Worm (Caenorhabditis elegans) whole organism, young adult: ENCODE data around the gene htp-2.

Experiments used
- B0261.1 ChIP-seq: sonication (generic microtip); optimal IDR thresholded peaks from 2 replicates; lab custom pipeline; 2016; ENCODE audit warnings: mild to moderate bottlenecking, missing genetic modification characterization, moderate library complexity, missing compliant biosample characterization
- F23B12.7 ChIP-seq: sonication (generic microtip); optimal IDR thresholded peaks from 2 replicates; lab custom pipeline; 2017; ENCODE audit warnings: missing genetic modification characterization, mild to moderate bottlenecking, missing compliant biosample characterization, antibody characterized with exemption, moderate library complexity; ENCODE audit not compliant: insufficient read depth
- F33H1.4 ChIP-seq: fragments of 200-800 bp; sonication (Bioruptor generic); IDR thresholded peaks from 2 replicates; pipeline ENCODE4 v1.3.6; 2022; ENCODE audit warnings: missing genetic modification reagents, missing genetic modification characterization, missing compliant biosample characterization
- F49E8.2 ChIP-seq: sonication (generic microtip); optimal IDR thresholded peaks from 3 replicates; lab custom pipeline; 2017; ENCODE audit warnings: missing genetic modification characterization, mild to moderate bottlenecking, missing compliant biosample characterization, antibody characterized with exemption, moderate library complexity; ENCODE audit not compliant: insufficient read depth
- F52B5.7 ChIP-seq: sonication (generic microtip); optimal IDR thresholded peaks from 2 replicates; lab custom pipeline; 2016; ENCODE audit warnings: mild to moderate bottlenecking, missing genetic modification characterization, missing compliant biosample characterization
- Y67H2A.10 ChIP-seq: fragments of 200-800 bp; sonication (Bioruptor generic); conservative IDR thresholded peaks from 2 replicates; pipeline ENCODE4 v1.3.6; 2022; ENCODE audit warnings: missing genetic modification reagents, missing genetic modification characterization, missing compliant biosample characterization
- akir-1 ChIP-seq: fragments of 200-800 bp; sonication (Bioruptor generic); optimal IDR thresholded peaks from 2 replicates; lab custom pipeline; 2018; ENCODE audit warnings: mild to moderate bottlenecking, missing genetic modification characterization, moderate library complexity, missing compliant biosample characterization
- aptf-2 ChIP-seq: fragments of 200-800 bp; sonication (Bioruptor generic); conservative IDR thresholded peaks from 2 replicates; pipeline ENCODE4 v1.3.6; 2022; ENCODE audit warnings: missing genetic modification reagents, missing genetic modification characterization, missing compliant biosample characterization
- attf-3 ChIP-seq: fragments of 200-800 bp; sonication (Bioruptor generic); conservative IDR thresholded peaks from 2 replicates; pipeline ENCODE4 v1.3.6; 2022; ENCODE audit warnings: missing genetic modification reagents, missing genetic modification characterization, missing compliant biosample characterization
- attf-6 ChIP-seq: fragments of 200-800 bp; sonication (Bioruptor generic); IDR thresholded peaks from 2 replicates; pipeline ENCODE4 v1.3.6; 2022; ENCODE audit warnings: missing genetic modification reagents, missing genetic modification characterization, missing compliant biosample characterization
- ceh-58 ChIP-seq: fragments of 200-800 bp; sonication (Bioruptor generic); IDR thresholded peaks from 2 replicates; pipeline ENCODE4 v1.3.6; 2022; ENCODE audit warnings: missing genetic modification characterization, missing compliant biosample characterization
- ceh-79 ChIP-seq: sonication (generic microtip); optimal IDR thresholded peaks from 2 replicates; lab custom pipeline; 2017; ENCODE audit warnings: mild to moderate bottlenecking, missing genetic modification characterization, missing compliant biosample characterization
- dpff-1 ChIP-seq: sonication (generic microtip); optimal IDR thresholded peaks from 2 replicates; lab custom pipeline; 2017; ENCODE audit warnings: mild to moderate bottlenecking, missing genetic modification characterization, missing compliant biosample characterization
- dpl-1 ChIP-seq: fragments of 150-350 bp; optimal IDR thresholded peaks from 2 replicates; lab custom pipeline; 2014; ENCODE audit warnings: missing biosample characterization, missing genetic modification reagents, missing genetic modification characterization
- efl-1 ChIP-seq: fragments of 150-350 bp; optimal IDR thresholded peaks from 2 replicates; lab custom pipeline; 2014; ENCODE audit warnings: missing biosample characterization, missing genetic modification reagents, missing genetic modification characterization
- ekl-4 ChIP-seq: fragments of 200-800 bp; sonication (Bioruptor generic); IDR thresholded peaks from 2 replicates; pipeline ENCODE4 v1.3.6; 2022; ENCODE audit warnings: missing genetic modification reagents, missing genetic modification characterization, missing compliant biosample characterization
- hmg-20 ChIP-seq: fragments of 200-800 bp; sonication (Bioruptor generic); IDR thresholded peaks from 2 replicates; pipeline ENCODE4 v1.3.6; 2022; ENCODE audit warnings: missing genetic modification reagents, missing genetic modification characterization, missing compliant biosample characterization
- lin-26 ChIP-seq: fragments of 200-800 bp; sonication (Bioruptor generic); IDR thresholded peaks from 2 replicates; pipeline ENCODE4 v1.3.6; 2022; ENCODE audit warnings: missing genetic modification reagents, missing genetic modification characterization, missing compliant biosample characterization
- lin-35 ChIP-seq, 3 experiments: fragments of 150-350 bp in 2 of 3; sonication (generic microtip) in 1 of 3; optimal IDR thresholded peaks; 2 replicates each; lab custom pipeline; 2014 to 2018; ENCODE audit warnings: missing biosample characterization in 3 of 3, missing genetic modification characterization in 3 of 3, missing genetic modification reagents in 3 of 3
- lsl-1 ChIP-seq: fragments of 200-800 bp; sonication (Bioruptor generic); optimal IDR thresholded peaks from 2 replicates; lab custom pipeline; 2018; ENCODE audit warnings: mild to moderate bottlenecking, missing genetic modification characterization, moderate library complexity, missing compliant biosample characterization
- mcd-1 ChIP-seq: fragments of 200-800 bp; sonication (Bioruptor generic); IDR thresholded peaks from 2 replicates; pipeline ENCODE4 v1.3.6; 2022; ENCODE audit warnings: missing genetic modification reagents, missing genetic modification characterization, missing compliant biosample characterization
- nfya-2 ChIP-seq: fragments of 200-800 bp; sonication (Bioruptor generic); IDR thresholded peaks from 2 replicates; pipeline ENCODE4 v1.3.6; 2022; ENCODE audit warnings: missing genetic modification reagents, missing genetic modification characterization, missing compliant biosample characterization
- nhr-120 ChIP-seq: fragments of 200-800 bp; sonication (Bioruptor generic); IDR thresholded peaks from 2 replicates; pipeline ENCODE4 v1.3.6; 2022; ENCODE audit warnings: missing genetic modification characterization, missing compliant biosample characterization
- nhr-90 ChIP-seq: sonication (generic microtip); optimal IDR thresholded peaks from 2 replicates; lab custom pipeline; 2016; ENCODE audit warnings: missing genotype, mild to moderate bottlenecking, missing genetic modification characterization, missing compliant biosample characterization
- sdz-38 ChIP-seq: sonication (generic microtip); optimal IDR thresholded peaks from 2 replicates; lab custom pipeline; 2016; ENCODE audit warnings: missing genotype, missing genetic modification characterization, missing compliant biosample characterization
- sea-2 ChIP-seq: fragments of 200-800 bp; sonication (Bioruptor generic); IDR thresholded peaks from 2 replicates; pipeline ENCODE4 v1.3.6; 2022; ENCODE audit warnings: missing genetic modification characterization, missing compliant biosample characterization
- snpc-3.4 ChIP-seq: sonication (generic microtip); optimal IDR thresholded peaks from 2 replicates; lab custom pipeline; 2017; ENCODE audit warnings: missing genetic modification characterization, mild to moderate bottlenecking, missing compliant biosample characterization, antibody characterized with exemption, moderate library complexity, missing genotype, missing genetic modification reagents
- snpc-4 ChIP-seq, 5 experiments: fragments of 150-350 bp in 1 of 5; sonication (generic microtip) in 4 of 5; optimal IDR thresholded peaks; 2 replicates each; lab custom pipeline; 2014 to 2018; ENCODE audit warnings: missing genetic modification characterization in 5 of 5, missing biosample characterization in 3 of 5, antibody characterized with exemption in 2 of 5, mild to moderate bottlenecking in 2 of 5, missing compliant biosample characterization in 2 of 5, missing genotype in 2 of 5, moderate library complexity in 2 of 5, missing genetic modification reagents in 1 of 5
- tbp1 ChIP-seq: fragments of 200-800 bp; sonication (Bioruptor generic); optimal IDR thresholded peaks from 2 replicates; lab custom pipeline; 2018; ENCODE audit warnings: mild to moderate bottlenecking, missing genetic modification characterization, missing compliant biosample characterization
- tlf-1 ChIP-seq: fragments of 200-800 bp; sonication (Bioruptor generic); optimal IDR thresholded peaks from 2 replicates; lab custom pipeline; 2018; ENCODE audit warnings: mild to moderate bottlenecking, missing genetic modification characterization, missing compliant biosample characterization
- xnd-1 ChIP-seq: sonication (generic microtip); optimal IDR thresholded peaks from 2 replicates; lab custom pipeline; 2016; ENCODE audit warnings: missing genotype, missing genetic modification reagents, missing genetic modification characterization, missing compliant biosample characterization
- zfh-2 ChIP-seq: fragments of 200-800 bp; sonication (Bioruptor generic); conservative IDR thresholded peaks from 2 replicates; pipeline ENCODE4 v1.3.6; 2022; ENCODE audit warnings: missing genetic modification reagents, missing genetic modification characterization, missing compliant biosample characterization
- ztf-18 ChIP-seq: sonication (generic microtip); optimal IDR thresholded peaks from 2 replicates; lab custom pipeline; 2016; ENCODE audit warnings: missing genotype, mild to moderate bottlenecking, missing genetic modification characterization, missing compliant biosample characterization
- ztf-25 ChIP-seq: fragments of 200-800 bp; sonication (Bioruptor generic); IDR thresholded peaks from 2 replicates; pipeline ENCODE4 v1.3.6; 2022; ENCODE audit warnings: missing genetic modification reagents, missing genetic modification characterization, missing compliant biosample characterization

Gene htp-2

ce11 chrIV:6415149-6415548, 4.2 kb upstream of the htp-2 start, which contains the start of gene exos-2:
Gene exos-2 (plus strand): TSS chrIV:6415478.
- no peak for TF ChIP-seq ztf-25 (GFP tag; lab: Robert Waterston, UW)
- TF ChIP-seq aptf-2: no peak
- peak; percentile 97 for TF ChIP-seq attf-3 (GFP tag; lab: Robert Waterston, UW)
- TF ChIP-seq F52B5.7 (tag; lab: Kevin White, UChicago): no peak
- TF ChIP-seq sdz-38 (tag; lab: Kevin White, UChicago): no peak
- TF ChIP-seq dpff-1 (tag; lab: Kevin White, UChicago): no peak
- TF ChIP-seq F33H1.4 (GFP tag; lab: Robert Waterston, UW): peak; percentile 34; the same call in 1 of the 2 replicates
- TF ChIP-seq tbp1: peak; percentile 12
- TF ChIP-seq dpl-1 (GFP tag; lab: Kevin White, UChicago): peak; percentile 72
- no peak for TF ChIP-seq nhr-120
- no peak for TF ChIP-seq tlf-1
- no peak for TF ChIP-seq ceh-58
- peak in 1 of 3 experiments; percentile 79 for TF ChIP-seq lin-35 (GFP tag; optimal IDR thresholded peaks at IDR 0.05; lab: Kevin White, UChicago)
- no peak for TF ChIP-seq xnd-1 (tag; lab: Kevin White, UChicago)
- TF ChIP-seq sea-2: no peak
- TF ChIP-seq efl-1 (GFP tag; lab: Kevin White, UChicago): peak; percentile 75
- TF ChIP-seq zfh-2 (GFP tag; lab: Robert Waterston, UW): no peak
- no peak for TF ChIP-seq snpc-4 (GFP tag; optimal IDR thresholded peaks at IDR 0.05; lab: Kevin White, UChicago)
- TF ChIP-seq snpc-4 (tag; optimal IDR thresholded peaks at IDR 0.05; lab: Kevin White, UChicago): peak in 3 of 4 experiments; percentile 60 to 71 (median 62)
- TF ChIP-seq lsl-1 (GFP tag; lab: Kevin White, UChicago): no peak
- TF ChIP-seq B0261.1 (tag; lab: Kevin White, UChicago): no peak

- no peak for TF ChIP-seq F23B12.7 (tag; lab: Kevin White, UChicago)
- TF ChIP-seq ekl-4 (GFP tag; lab: Robert Waterston, UW): no peak
- no peak for TF ChIP-seq tlf-1
- no peak for TF ChIP-seq hmg-20
- TF ChIP-seq Y67H2A.10 (GFP tag; lab: Robert Waterston, UW): no peak
- no peak for TF ChIP-seq ceh-79 (tag; lab: Kevin White, UChicago)
- no peak for TF ChIP-seq mcd-1 (GFP tag; lab: Robert Waterston, UW)
- no peak for TF ChIP-seq lsl-1 (GFP tag; lab: Kevin White, UChicago)
Observed at ce11 chrIV:6416553-6416952, 2.8 kb upstream of the htp-2 start, which contains the start of gene Y73B6BL.22. Gene Y73B6BL.22 (minus strand): TSS chrIV:6416653.

- TF ChIP-seq snpc-3.4 (tag; lab: Kevin White, UChicago): peak; percentile 36
- TF ChIP-seq nhr-90 (tag; lab: Kevin White, UChicago): no peak
- TF ChIP-seq ztf-18: no peak
- peak; percentile 36 for TF ChIP-seq xnd-1 (tag; lab: Kevin White, UChicago)
- no peak for TF ChIP-seq nfya-2
- TF ChIP-seq attf-6 (GFP tag; lab: Robert Waterston, UW): 0 out of 2 replicates have a peak, but pooled peaks have one; percentile 52
- TF ChIP-seq sea-2: no peak
- no peak for TF ChIP-seq snpc-4 (GFP tag; optimal IDR thresholded peaks at IDR 0.05; lab: Kevin White, UChicago)
- peak in 1 of 4 experiments; percentile 55 for TF ChIP-seq snpc-4 (tag; optimal IDR thresholded peaks at IDR 0.05; lab: Kevin White, UChicago)
- no peak for TF ChIP-seq hmg-20
- peak; percentile 71 for TF ChIP-seq F49E8.2 (tag; lab: Kevin White, UChicago)
- peak; percentile 38; the same call in 1 of the 2 replicates for TF ChIP-seq lin-26 (GFP tag; lab: Robert Waterston, UW)
- no peak for TF ChIP-seq sdz-38 (tag; lab: Kevin White, UChicago)
- TF ChIP-seq akir-1: no peak
- TF ChIP-seq, all 124 proteins: peak for 6
Observed at ce11 chrIV:6417612-6418011, 1.7 kb upstream of the htp-2 start.
